Worm (Caenorhabditis elegans) whole organism, L2 larva: Measurements from ENCODE around the gene osm-5.

Source experiments
- C34F6.9 ChIP-seq: fragments of 150-350 bp; optimal IDR thresholded peaks from 2 replicates; lab custom pipeline; 2014; ENCODE audit warnings: missing biosample characterization, missing genetic modification characterization
- R02D3.7 ChIP-seq: fragments of 150-350 bp; optimal IDR thresholded peaks from 2 replicates; lab custom pipeline; 2014; ENCODE audit warnings: missing biosample characterization, missing genetic modification characterization
- ZK546.5 ChIP-seq: sonication (generic microtip); optimal IDR thresholded peaks from 2 replicates; lab custom pipeline; 2017; ENCODE audit warnings: missing biosample characterization, missing genetic modification characterization
- aly-2 ChIP-seq: fragments of 150-350 bp; optimal IDR thresholded peaks from 2 replicates; lab custom pipeline; 2014; ENCODE audit warnings: missing biosample characterization, missing genetic modification characterization
- ama-1 ChIP-seq: fragments of 150-350 bp; optimal IDR thresholded peaks from 2 replicates; lab custom pipeline; 2018; ENCODE audit warnings: inconsistent platforms
- blmp-1 ChIP-seq: sonication (generic microtip); optimal IDR thresholded peaks from 2 replicates; lab custom pipeline; 2017; ENCODE audit warnings: missing genetic modification characterization, mild to moderate bottlenecking, missing compliant biosample characterization, antibody characterized with exemption, moderate library complexity; ENCODE audit not compliant: insufficient read depth
- ceh-82 ChIP-seq: fragments of 150-350 bp; optimal IDR thresholded peaks from 2 replicates; lab custom pipeline; 2014; ENCODE audit warnings: missing biosample characterization, missing genetic modification characterization
- crh-2 ChIP-seq: sonication (generic microtip); optimal IDR thresholded peaks from 2 replicates; lab custom pipeline; 2017; ENCODE audit warnings: missing biosample characterization, missing genetic modification characterization
- dmd-4 ChIP-seq: sonication (generic microtip); optimal IDR thresholded peaks from 2 replicates; lab custom pipeline; 2017; ENCODE audit warnings: missing biosample characterization, missing genetic modification characterization
- elt-1 ChIP-seq: fragments of 150-350 bp; optimal IDR thresholded peaks from 2 replicates; lab custom pipeline; 2014; ENCODE audit warnings: missing biosample characterization, missing genetic modification characterization
- fos-1 ChIP-seq: fragments of 150-350 bp; optimal IDR thresholded peaks from 2 replicates; lab custom pipeline; 2014; ENCODE audit warnings: missing biosample characterization, missing genetic modification characterization
- gmeb-1 ChIP-seq: fragments of 150-350 bp; optimal IDR thresholded peaks from 2 replicates; lab custom pipeline; 2014; ENCODE audit warnings: missing biosample characterization, missing genetic modification characterization
- lin-11 ChIP-seq: fragments of 150-350 bp; sonication (generic microtip); optimal IDR thresholded peaks from 2 replicates; lab custom pipeline; 2014; ENCODE audit warnings: missing biosample characterization, missing genetic modification characterization, inconsistent platforms, mixed read lengths
- lin-13 ChIP-seq: fragments of 150-350 bp; optimal IDR thresholded peaks from 2 replicates; lab custom pipeline; 2014; ENCODE audit warnings: missing biosample characterization, missing genetic modification reagents, missing genetic modification characterization
- lin-39 ChIP-seq: fragments of 150-350 bp; optimal IDR thresholded peaks from 2 replicates; lab custom pipeline; 2014; ENCODE audit warnings: missing biosample characterization, missing genetic modification reagents, missing genetic modification characterization
- lsy-2 ChIP-seq, 2 experiments: fragments of 150-350 bp in 1 of 2; sonication (generic microtip) in 1 of 2; optimal IDR thresholded peaks; 2 replicates each; lab custom pipeline; 2014 to 2017; ENCODE audit warnings: missing biosample characterization in 2 of 2, missing genetic modification characterization in 2 of 2
- mab-5 ChIP-seq: fragments of 150-350 bp; optimal IDR thresholded peaks from 2 replicates; lab custom pipeline; 2014; ENCODE audit warnings: missing biosample characterization, missing genetic modification characterization
- mbf-1 ChIP-seq: sonication (generic microtip); optimal IDR thresholded peaks from 2 replicates; lab custom pipeline; 2017; ENCODE audit warnings: missing biosample characterization, missing genetic modification characterization
- mdl-1 ChIP-seq, 2 experiments: fragments of 150-350 bp in 1 of 2; sonication (generic microtip) in 1 of 2; optimal IDR thresholded peaks; 2 replicates each; lab custom pipeline; 2017; ENCODE audit warnings: missing biosample characterization in 2 of 2, missing genetic modification characterization in 2 of 2
- nhr-11 ChIP-seq: fragments of 150-350 bp; optimal IDR thresholded peaks from 2 replicates; lab custom pipeline; 2014; ENCODE audit warnings: missing biosample characterization, missing genetic modification characterization
- nhr-12 ChIP-seq: fragments of 150-350 bp; optimal IDR thresholded peaks from 2 replicates; lab custom pipeline; 2014; ENCODE audit warnings: missing biosample characterization, missing genetic modification characterization
- nhr-129 ChIP-seq: fragments of 150-350 bp; optimal IDR thresholded peaks from 2 replicates; lab custom pipeline; 2014; ENCODE audit warnings: missing biosample characterization, missing genetic modification characterization
- nhr-21 ChIP-seq: fragments of 150-350 bp; optimal IDR thresholded peaks from 2 replicates; lab custom pipeline; 2014; ENCODE audit warnings: missing biosample characterization, missing genetic modification characterization
- nhr-23 ChIP-seq: fragments of 150-350 bp; optimal IDR thresholded peaks from 2 replicates; lab custom pipeline; 2014; ENCODE audit warnings: missing biosample characterization, missing genetic modification reagents, missing genetic modification characterization
- nhr-237 ChIP-seq: fragments of 150-350 bp; optimal IDR thresholded peaks from 2 replicates; lab custom pipeline; 2014; ENCODE audit warnings: missing biosample characterization, missing genetic modification characterization
- nhr-25 ChIP-seq: fragments of 150-350 bp; sonication (generic microtip); optimal IDR thresholded peaks from 3 replicates; lab custom pipeline; 2014; ENCODE audit warnings: missing biosample characterization, missing genetic modification characterization
- nhr-6 ChIP-seq: fragments of 150-350 bp; optimal IDR thresholded peaks from 2 replicates; lab custom pipeline; 2014; ENCODE audit warnings: missing biosample characterization, missing genetic modification characterization
- nhr-77 ChIP-seq: fragments of 150-350 bp; optimal IDR thresholded peaks from 2 replicates; lab custom pipeline; 2014; ENCODE audit warnings: missing biosample characterization, missing genetic modification characterization
- sem-4 ChIP-seq: fragments of 150-350 bp; optimal IDR thresholded peaks from 2 replicates; lab custom pipeline; 2014; ENCODE audit warnings: missing biosample characterization, missing genetic modification reagents, missing genetic modification characterization
- skn-1 ChIP-seq: sonication (generic microtip); optimal IDR thresholded peaks from 2 replicates; lab custom pipeline; 2017; ENCODE audit warnings: missing biosample characterization, missing genetic modification characterization
- sma-3 ChIP-seq: sonication (generic microtip); optimal IDR thresholded peaks from 2 replicates; lab custom pipeline; 2016; ENCODE audit warnings: missing genetic modification reagents, missing genetic modification characterization, missing compliant biosample characterization
- sma-9 ChIP-seq, 2 experiments: fragments of 150-350 bp in 1 of 2; sonication (generic microtip) in 1 of 2; optimal IDR thresholded peaks; 2 replicates each; lab custom pipeline; 2014 to 2016; ENCODE audit warnings: missing genetic modification characterization in 2 of 2, mild to moderate bottlenecking in 1 of 2, missing biosample characterization in 1 of 2, missing compliant biosample characterization in 1 of 2, missing genetic modification reagents in 1 of 2, moderate library complexity in 1 of 2
- snpc-4 ChIP-seq: fragments of 150-350 bp; optimal IDR thresholded peaks from 2 replicates; lab custom pipeline; 2014; ENCODE audit warnings: missing biosample characterization, missing genetic modification characterization
- unc-39 ChIP-seq: fragments of 150-350 bp; optimal IDR thresholded peaks from 2 replicates; lab custom pipeline; 2014; ENCODE audit warnings: missing biosample characterization, missing genetic modification characterization
- unc-62 ChIP-seq: fragments of 150-350 bp; optimal IDR thresholded peaks from 2 replicates; lab custom pipeline; 2014; ENCODE audit warnings: missing biosample characterization, missing genetic modification reagents, missing genetic modification characterization
- zag-1 ChIP-seq: fragments of 150-350 bp; optimal IDR thresholded peaks from 2 replicates; lab custom pipeline; 2014; ENCODE audit warnings: missing biosample characterization, missing genetic modification characterization
- ztf-1 ChIP-seq: fragments of 200-800 bp; sonication (Bioruptor generic); conservative IDR thresholded peaks from 2 replicates; pipeline ENCODE4 v1.3.6; 2022; ENCODE audit warnings: missing genetic modification characterization, missing compliant biosample characterization
- ztf-11 ChIP-seq: sonication (generic microtip); optimal IDR thresholded peaks from 2 replicates; lab custom pipeline; 2017; ENCODE audit warnings: missing biosample characterization, missing genetic modification characterization
- ztf-4 ChIP-seq: fragments of 150-350 bp; optimal IDR thresholded peaks from 2 replicates; lab custom pipeline; 2014; ENCODE audit warnings: missing biosample characterization, missing genetic modification characterization

The osm-5 gene

ce11 chrX:3024637-3025113, 40.6 kb downstream of the osm-5 start, which contains the start of gene aqp-7:
Gene aqp-7 (plus strand): TSS chrX:3025063.
- peak; percentile 19 for TF ChIP-seq zag-1 (tag; lab: Kevin White, UChicago)
- no peak for TF ChIP-seq gmeb-1
- peak in 1 of 2 experiments; percentile 3 for TF ChIP-seq lsy-2 (tag; optimal IDR thresholded peaks at IDR 0.05; lab: Kevin White, UChicago)
- no peak for TF ChIP-seq R02D3.7 (tag; lab: Kevin White, UChicago)
- TF ChIP-seq sem-4 (tag; lab: Kevin White, UChicago) = peak; percentile 9
- no peak for TF ChIP-seq snpc-4 (tag; lab: Kevin White, UChicago)
- TF ChIP-seq, all 48 proteins: peak for 3

- TF ChIP-seq nhr-25 (tag; lab: Kevin White, UChicago) = no peak
- peak; percentile 27 for TF ChIP-seq nhr-129
- TF ChIP-seq nhr-23 (tag; lab: Kevin White, UChicago) = no peak
- TF ChIP-seq gmeb-1 = no peak
- TF ChIP-seq nhr-237 (tag; lab: Kevin White, UChicago) = no peak
- no peak for TF ChIP-seq snpc-4 (tag; lab: Kevin White, UChicago)
- TF ChIP-seq crh-2 (tag; lab: Kevin White, UChicago) = no peak
- no peak for TF ChIP-seq mdl-1 (tag; optimal IDR thresholded peaks at IDR 0.05; lab: Kevin White, UChicago)
- no peak for TF ChIP-seq ztf-1 (GFP tag; lab: Robert Waterston, UW)
- TF ChIP-seq dmd-4 (tag; lab: Kevin White, UChicago) = no peak
- TF ChIP-seq ceh-82 (tag; lab: Kevin White, UChicago) = no peak
- TF ChIP-seq ztf-4 (tag; lab: Kevin White, UChicago) = no peak
- no peak for TF ChIP-seq lin-39 (tag; lab: Kevin White, UChicago)
- TF ChIP-seq ztf-11 (tag; lab: Kevin White, UChicago) = no peak
- no peak for TF ChIP-seq lsy-2 (tag; optimal IDR thresholded peaks at IDR 0.05; lab: Kevin White, UChicago)
- peak; percentile 28 for TF ChIP-seq nhr-21 (tag; lab: Kevin White, UChicago)
- no peak for TF ChIP-seq nhr-11 (tag; lab: Kevin White, UChicago)
- TF ChIP-seq sma-9 (GFP tag; optimal IDR thresholded peaks at IDR 0.05; lab: Kevin White, UChicago) = peak; percentile 8
- TF ChIP-seq sma-9 (tag; optimal IDR thresholded peaks at IDR 0.05; lab: Kevin White, UChicago) = no peak
- TF ChIP-seq unc-62 = no peak
- no peak for TF ChIP-seq ZK546.5
- TF ChIP-seq ama-1 = no peak
- TF ChIP-seq nhr-77 (tag; lab: Kevin White, UChicago) = no peak
- TF ChIP-seq nhr-12 (tag; lab: Kevin White, UChicago) = no peak
- TF ChIP-seq sma-3 (GFP tag; lab: Kevin White, UChicago) = no peak
- TF ChIP-seq elt-1 = no peak
- TF ChIP-seq, all 48 proteins: peak for 3
Measured at ce11 chrX:3025145-3025544, 41.1 kb downstream of the osm-5 start.

- no peak for TF ChIP-seq nhr-23 (tag; lab: Kevin White, UChicago)
- no peak for TF ChIP-seq ztf-4 (tag; lab: Kevin White, UChicago)
- TF ChIP-seq snpc-4 (tag; lab: Kevin White, UChicago) = no peak
- TF ChIP-seq nhr-129 = no peak
- no peak for TF ChIP-seq ztf-1 (GFP tag; lab: Robert Waterston, UW)
Measured at ce11 chrX:3029030-3029429, 45.0 kb downstream of the osm-5 start, which contains the start of gene M02F4.1. Gene M02F4.1 (minus strand): TSS chrX:3029130.

- TF ChIP-seq ztf-4 (tag; lab: Kevin White, UChicago) = no peak
- no peak for TF ChIP-seq sem-4 (tag; lab: Kevin White, UChicago)
- TF ChIP-seq nhr-129 = no peak
- peak; percentile 68 for TF ChIP-seq skn-1 (tag; lab: Kevin White, UChicago)
- peak; percentile 55 for TF ChIP-seq crh-2 (tag; lab: Kevin White, UChicago)
- TF ChIP-seq lsy-2 (tag; optimal IDR thresholded peaks at IDR 0.05; lab: Kevin White, UChicago) = no peak
- no peak for TF ChIP-seq C34F6.9 (tag; lab: Kevin White, UChicago)
- TF ChIP-seq aly-2 (tag; lab: Kevin White, UChicago) = no peak
- no peak for TF ChIP-seq nhr-11 (tag; lab: Kevin White, UChicago)
- TF ChIP-seq blmp-1 = no peak
- TF ChIP-seq lin-13 = no peak
- no peak for TF ChIP-seq unc-39 (tag; lab: Kevin White, UChicago)
- TF ChIP-seq nhr-12 (tag; lab: Kevin White, UChicago) = no peak
- TF ChIP-seq unc-62 = no peak
- TF ChIP-seq sma-9 (GFP tag; optimal IDR thresholded peaks at IDR 0.05; lab: Kevin White, UChicago) = peak; percentile 71
- TF ChIP-seq sma-9 (tag; optimal IDR thresholded peaks at IDR 0.05; lab: Kevin White, UChicago) = no peak
- no peak for TF ChIP-seq sma-3 (GFP tag; lab: Kevin White, UChicago)
- TF ChIP-seq mbf-1 = no peak
- TF ChIP-seq nhr-6 (tag; lab: Kevin White, UChicago) = no peak
- no peak for TF ChIP-seq dmd-4 (tag; lab: Kevin White, UChicago)
- TF ChIP-seq mab-5 = no peak
- TF ChIP-seq ztf-11 (tag; lab: Kevin White, UChicago) = no peak
- peak; percentile 99 for TF ChIP-seq fos-1 (tag; lab: Kevin White, UChicago)
- no peak for TF ChIP-seq nhr-25 (tag; lab: Kevin White, UChicago)
- no peak for TF ChIP-seq nhr-237 (tag; lab: Kevin White, UChicago)
- TF ChIP-seq nhr-77 (tag; lab: Kevin White, UChicago) = no peak
- TF ChIP-seq ZK546.5 = no peak
- TF ChIP-seq lin-11 (tag; lab: Kevin White, UChicago) = no peak
- TF ChIP-seq, all 48 proteins: peak for 4
Measured at ce11 chrX:3031484-3031883, 47.4 kb downstream of the osm-5 start, which contains the start of gene clec-265. Gene clec-265 (plus strand): TSS chrX:3031783.
